Worm (Caenorhabditis elegans): ENCODE data around the gene sre-18.

sre-18 gene

ce11 chrIV:12268272-12269045 lies 38.9 kb upstream of the sre-18 start, which contains the start of the genes ppm-1.H and rpl-34 (continued):
- TF ChIP-seq nhr-43 (tag; optimal IDR thresholded peaks at IDR 0.05; ENCODE audit: poor library complexity, severe bottlenecking) (no peak), unc-62 (GFP tag; optimal IDR thresholded peaks at IDR 0.05) (no peak), lsy-12 (tag; optimal IDR thresholded peaks at IDR 0.05) (no peak), lin-15B (tag; optimal IDR thresholded peaks at IDR 0.05) (peak; percentile 82)

DNA sequence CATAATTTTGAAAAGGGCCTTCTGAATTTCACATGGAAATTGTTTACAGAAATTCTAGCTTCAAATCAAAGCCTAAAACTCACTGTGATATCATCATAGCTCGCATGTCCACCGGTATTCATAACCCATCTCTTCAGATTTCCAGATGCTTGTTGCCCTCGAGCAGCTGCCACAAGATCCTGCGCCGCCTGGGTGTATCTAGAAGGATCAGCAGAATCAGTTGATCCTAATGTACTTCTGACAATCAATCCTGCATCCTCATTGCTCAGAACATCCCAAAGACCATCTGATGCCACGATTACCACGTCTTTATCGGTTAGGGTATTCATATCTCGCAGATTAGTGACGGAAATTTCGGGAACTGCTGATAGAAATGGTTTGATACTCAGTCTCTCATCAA lies 36.3 kb upstream of the sre-18 start:
- TF ChIP-seq ceh-16 (tag; optimal IDR thresholded peaks at IDR 0.05) (no peak), eor-1 (tag; optimal IDR thresholded peaks at IDR 0.05) (no peak), fkh-10 (GFP tag; optimal IDR thresholded peaks at IDR 0.05) (no peak), skn-1 (tag; optimal IDR thresholded peaks at IDR 0.05) (no peak), ZK546.5 (tag; optimal IDR thresholded peaks at IDR 0.05) (no peak), sea-2 (GFP tag; optimal IDR thresholded peaks at IDR 0.05) (no peak), mml-1 (tag; optimal IDR thresholded peaks at IDR 0.05) (no peak), mdl-1 (tag; optimal IDR thresholded peaks at IDR 0.05) (no peak), egl-27 (tag; optimal IDR thresholded peaks at IDR 0.05) (no peak), egl-5 (tag; optimal IDR thresholded peaks at IDR 0.05) (no peak), ztf-4 (tag; optimal IDR thresholded peaks at IDR 0.05) (no peak), lsy-12 (tag; optimal IDR thresholded peaks at IDR 0.05) (no peak), ceh-9 (tag; optimal IDR thresholded peaks at IDR 0.05) (no peak), elt-2 (tag; optimal IDR thresholded peaks at IDR 0.05) (no peak), nhr-11 (tag; optimal IDR thresholded peaks at IDR 0.05) (no peak), nhr-43 (tag; optimal IDR thresholded peaks at IDR 0.05; ENCODE audit: poor library complexity, severe bottlenecking) (no peak), nfya-1 (tag; optimal IDR thresholded peaks at IDR 0.05; ENCODE audit: insufficient read depth) (no peak), ztf-11 (tag; optimal IDR thresholded peaks at IDR 0.05) (no peak), nhr-237 (tag; optimal IDR thresholded peaks at IDR 0.05) (no peak)

DNA sequence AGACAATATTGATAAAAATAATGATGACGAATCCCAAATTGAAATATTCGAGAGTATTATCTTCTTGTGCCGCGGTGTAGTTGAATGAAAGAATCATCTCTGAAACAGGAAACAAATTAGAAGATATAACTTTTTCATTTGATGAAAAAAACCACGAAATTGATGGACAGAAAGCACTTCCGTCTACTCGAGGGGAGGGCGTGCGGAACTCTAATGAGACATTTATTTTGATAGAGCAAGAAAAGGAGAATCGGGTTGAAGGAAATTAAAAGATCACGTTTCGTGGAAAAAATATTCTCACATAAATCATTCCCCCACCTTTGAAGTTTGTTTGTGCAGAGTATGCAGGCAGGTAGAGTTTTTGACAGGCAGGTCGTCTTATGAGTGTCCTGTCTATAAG lies 31.8 kb upstream of the sre-18 start, which contains the start of gene sre-14:
TSS of gene sre-14 (minus strand) at position 101 of the 400 bp plus-strand sequence.
- TF ChIP-seq nhr-11 (tag; optimal IDR thresholded peaks at IDR 0.05) (no peak), ceh-16 (tag; optimal IDR thresholded peaks at IDR 0.05) (no peak), ZK546.5 (tag; optimal IDR thresholded peaks at IDR 0.05) (no peak), zag-1 (tag; optimal IDR thresholded peaks at IDR 0.05) (no peak), nhr-237 (tag; optimal IDR thresholded peaks at IDR 0.05) (no peak), lin-39 (tag; optimal IDR thresholded peaks at IDR 0.05) (no peak)

ce11 chrIV:12259161-12259870 lies 29.7 kb upstream of the sre-18 start, which contains the start of gene Y39C12A.9:
TSS of gene Y39C12A.9 (minus strand) at chrIV:12259211.
- TF ChIP-seq nhr-11 (tag; optimal IDR thresholded peaks at IDR 0.05) = no peak
- no peak for TF ChIP-seq sea-2 (GFP tag; optimal IDR thresholded peaks at IDR 0.05)
- no peak for TF ChIP-seq ztf-4 (tag; optimal IDR thresholded peaks at IDR 0.05)
- TF ChIP-seq nhr-28 (tag; optimal IDR thresholded peaks at IDR 0.05) = no peak
- TF ChIP-seq nfya-1 (tag; optimal IDR thresholded peaks at IDR 0.05; ENCODE audit: insufficient read depth) = peak; percentile 34
- no peak for TF ChIP-seq nhr-237 (tag; optimal IDR thresholded peaks at IDR 0.05)
- TF ChIP-seq fos-1 (tag; optimal IDR thresholded peaks at IDR 0.05) = no peak
- TF ChIP-seq ceh-16 (tag; optimal IDR thresholded peaks at IDR 0.05) = no peak
- no peak for TF ChIP-seq egl-27 (tag; optimal IDR thresholded peaks at IDR 0.05)
- TF ChIP-seq fkh-2 (tag; optimal IDR thresholded peaks at IDR 0.05) = no peak
- TF ChIP-seq daf-12 (tag; optimal IDR thresholded peaks at IDR 0.05) = no peak
- TF ChIP-seq ceh-9 (tag; optimal IDR thresholded peaks at IDR 0.05) = no peak
- no peak for TF ChIP-seq nhr-25 (tag; optimal IDR thresholded peaks at IDR 0.05)
- TF ChIP-seq nhr-77 (tag; optimal IDR thresholded peaks at IDR 0.05) = no peak
- peak; percentile 26 for TF ChIP-seq lin-39 (tag; optimal IDR thresholded peaks at IDR 0.05)
- no peak for TF ChIP-seq tbx-2 (tag; optimal IDR thresholded peaks at IDR 0.05)
- TF ChIP-seq unc-62 (GFP tag; optimal IDR thresholded peaks at IDR 0.05) = no peak
- peak; percentile 42 for TF ChIP-seq lin-15B (tag; optimal IDR thresholded peaks at IDR 0.05)
- no peak for TF ChIP-seq pha-4 (tag; optimal IDR thresholded peaks at IDR 0.05)
- TF ChIP-seq mml-1 (tag; optimal IDR thresholded peaks at IDR 0.05) = no peak
- no peak for TF ChIP-seq eor-1 (tag; optimal IDR thresholded peaks at IDR 0.05)
- no peak for TF ChIP-seq elt-2 (tag; optimal IDR thresholded peaks at IDR 0.05)
- TF ChIP-seq aly-2 (tag; optimal IDR thresholded peaks at IDR 0.05) = no peak
- TF ChIP-seq hmg-11 (tag; optimal IDR thresholded peaks at IDR 0.05) = no peak
- TF ChIP-seq ceh-82 (tag; optimal IDR thresholded peaks at IDR 0.05) = no peak

Data from whole organism, L3 larva.